Worm (Caenorhabditis elegans) whole organism, late embryonic: Measurements from ENCODE around the gene pqn-27.

Experiments
- ama-1 ChIP-seq: fragments of 150-350 bp; optimal IDR thresholded peaks from 2 replicates; lab custom pipeline; 2014
- nfya-1 ChIP-seq: sonication (generic microtip); optimal IDR thresholded peaks from 2 replicates; lab custom pipeline; 2017; ENCODE audit warnings: missing genetic modification characterization, mild to moderate bottlenecking, missing compliant biosample characterization, antibody characterized with exemption, moderate library complexity
- rnt-1 ChIP-seq: sonication (generic microtip); optimal IDR thresholded peaks from 2 replicates; lab custom pipeline; 2016; ENCODE audit warnings: missing genetic modification characterization, missing compliant biosample characterization
- sox-4 ChIP-seq: sonication (generic microtip); optimal IDR thresholded peaks from 2 replicates; lab custom pipeline; 2017; ENCODE audit warnings: mild to moderate bottlenecking, missing genetic modification characterization, inconsistent platforms, missing compliant biosample characterization
- ttx-3 ChIP-seq: sonication (generic microtip); optimal IDR thresholded peaks from 2 replicates; lab custom pipeline; 2016; ENCODE audit warnings: missing genetic modification reagents, missing genetic modification characterization, missing compliant biosample characterization
- unc-55 ChIP-seq: sonication (generic microtip); optimal IDR thresholded peaks from 2 replicates; lab custom pipeline; 2017; ENCODE audit warnings: missing biosample characterization, missing genetic modification reagents, missing genetic modification characterization

ce11 chrII:13485119-13485518 is 24.7 kb upstream of the pqn-27 start:
- TF ChIP-seq unc-55 (GFP tag; lab: Kevin White, UChicago), result no peak
- TF ChIP-seq rnt-1, result no peak
- no peak for TF ChIP-seq nfya-1 (tag; lab: Kevin White, UChicago)
- no peak for TF ChIP-seq ama-1 (lab: Kevin White, UChicago)
- no peak for TF ChIP-seq sox-4
- TF ChIP-seq ttx-3 (tag; lab: Kevin White, UChicago), result no peak
